Worm (Caenorhabditis elegans) whole organism, late embryonic: Measurements from ENCODE around the gene fmo-4.

Experiments
- Y22D7AL.16 ChIP-seq: sonication (generic microtip); optimal IDR thresholded peaks from 2 replicates; lab custom pipeline; 2016; ENCODE audit warnings: missing genetic modification characterization, missing compliant biosample characterization
- ama-1 ChIP-seq: fragments of 150-350 bp; optimal IDR thresholded peaks from 2 replicates; lab custom pipeline; 2014
- ceh-34 ChIP-seq: sonication (generic microtip); optimal IDR thresholded peaks from 2 replicates; lab custom pipeline; 2016; ENCODE audit warnings: mild to moderate bottlenecking, missing genetic modification characterization, missing compliant biosample characterization
- ceh-48 ChIP-seq: sonication (generic microtip); optimal IDR thresholded peaks from 2 replicates; lab custom pipeline; 2016; ENCODE audit warnings: missing genetic modification characterization, inconsistent platforms, missing compliant biosample characterization
- elt-4 ChIP-seq: sonication (generic microtip); optimal IDR thresholded peaks from 2 replicates; lab custom pipeline; 2016; ENCODE audit warnings: missing genetic modification characterization, missing compliant biosample characterization
- hlh-30 ChIP-seq: sonication (generic microtip); optimal IDR thresholded peaks from 2 replicates; lab custom pipeline; 2017; ENCODE audit warnings: antibody characterized with exemption, missing genetic modification characterization, missing compliant biosample characterization; ENCODE audit not compliant: insufficient read depth
- lin-11 ChIP-seq: fragments of 200-800 bp; sonication (Bioruptor generic); optimal IDR thresholded peaks from 2 replicates; lab custom pipeline; 2018; ENCODE audit warnings: mild to moderate bottlenecking, missing genetic modification characterization, missing compliant biosample characterization
- nfya-1 ChIP-seq: sonication (generic microtip); optimal IDR thresholded peaks from 2 replicates; lab custom pipeline; 2017; ENCODE audit warnings: missing genetic modification characterization, mild to moderate bottlenecking, missing compliant biosample characterization, antibody characterized with exemption, moderate library complexity
- nhr-11 ChIP-seq: fragments of 150-350 bp; optimal IDR thresholded peaks from 2 replicates; lab custom pipeline; 2014; ENCODE audit warnings: missing biosample characterization, missing genetic modification characterization
- pqm-1 ChIP-seq: sonication (generic microtip); optimal IDR thresholded peaks from 2 replicates; lab custom pipeline; 2016; ENCODE audit warnings: missing genetic modification characterization, missing compliant biosample characterization
- ztf-16 ChIP-seq: sonication (generic microtip); optimal IDR thresholded peaks from 2 replicates; lab custom pipeline; 2017; ENCODE audit warnings: missing genetic modification characterization, missing compliant biosample characterization

ce11 chrV:13562748-13563147 lies 43.8 kb downstream of the fmo-4 start:
- no peak for TF ChIP-seq nhr-11
- no peak for TF ChIP-seq ceh-48 (tag; lab: Kevin White, UChicago)
- no peak for TF ChIP-seq lin-11 (tag; lab: Kevin White, UChicago)
- no peak for TF ChIP-seq ceh-34 (tag; lab: Kevin White, UChicago)
- no peak for TF ChIP-seq ztf-16
- TF ChIP-seq ama-1 (lab: Kevin White, UChicago), result no peak
- TF ChIP-seq nfya-1 (tag; lab: Kevin White, UChicago), result no peak
- no peak for TF ChIP-seq Y22D7AL.16
- TF ChIP-seq hlh-30 (tag; lab: Kevin White, UChicago), result no peak
- no peak for TF ChIP-seq elt-4 (tag; lab: Kevin White, UChicago)
- TF ChIP-seq pqm-1 (tag; lab: Kevin White, UChicago), result no peak
